Worm (Caenorhabditis elegans) whole organism, L1 larva: ENCODE measurements around the gene fbxc-21.
A peak's percentile ranks its signal among the peaks of the same experiment; 100 is the strongest.

Experiments used
- aha-1 ChIP-seq: fragments of 150-350 bp; optimal IDR thresholded peaks from 2 replicates; lab custom pipeline; 2014; ENCODE audit warnings: missing biosample characterization, missing genetic modification characterization
- alr-1 ChIP-seq: fragments of 200-800 bp; sonication (Bioruptor generic); optimal IDR thresholded peaks from 2 replicates; lab custom pipeline; 2018; ENCODE audit warnings: borderline replicate concordance, mild to moderate bottlenecking, missing genetic modification characterization, missing compliant biosample characterization
- aly-2 ChIP-seq: fragments of 150-350 bp; optimal IDR thresholded peaks from 2 replicates; lab custom pipeline; 2014; ENCODE audit warnings: missing biosample characterization, missing genetic modification characterization
- ceh-63 ChIP-seq: fragments of 200-800 bp; sonication (Bioruptor generic); optimal IDR thresholded peaks from 2 replicates; lab custom pipeline; 2018; ENCODE audit warnings: mild to moderate bottlenecking, missing genetic modification characterization, missing compliant biosample characterization
- ceh-8 ChIP-seq: fragments of 200-800 bp; sonication (Bioruptor generic); optimal IDR thresholded peaks from 2 replicates; lab custom pipeline; 2018; ENCODE audit warnings: mild to moderate bottlenecking, missing genetic modification characterization, moderate library complexity, missing compliant biosample characterization
- ceh-90 ChIP-seq: sonication (generic microtip); optimal IDR thresholded peaks from 2 replicates; lab custom pipeline; 2016; ENCODE audit warnings: missing genetic modification characterization, missing compliant biosample characterization
- ces-1 ChIP-seq: fragments of 150-350 bp; optimal IDR thresholded peaks from 2 replicates; lab custom pipeline; 2014; ENCODE audit warnings: missing biosample characterization, missing genetic modification reagents, missing genetic modification characterization
- egl-13 ChIP-seq: sonication (generic microtip); optimal IDR thresholded peaks from 2 replicates; lab custom pipeline; 2016; ENCODE audit warnings: missing genotype, missing genetic modification reagents, missing genetic modification characterization, missing compliant biosample characterization
- egl-27 ChIP-seq, 2 experiments: fragments of 150-350 bp in 1 of 2; sonication (generic microtip); optimal IDR thresholded peaks; 3 replicates each; lab custom pipeline; 2017 to 2018; ENCODE audit warnings: missing biosample characterization in 2 of 2, missing genetic modification characterization in 2 of 2, missing genetic modification reagents in 2 of 2
- elt-2 ChIP-seq: sonication (generic microtip); optimal IDR thresholded peaks from 2 replicates; lab custom pipeline; 2016; ENCODE audit warnings: missing genetic modification characterization, mild to moderate bottlenecking, inconsistent platforms, missing compliant biosample characterization, missing genetic modification reagents
- fkh-4 ChIP-seq: sonication (generic microtip); optimal IDR thresholded peaks from 2 replicates; lab custom pipeline; 2016; ENCODE audit warnings: missing compliant biosample characterization, missing genetic modification characterization, borderline replicate concordance
- grh-1 ChIP-seq: fragments of 200-800 bp; sonication (Bioruptor generic); IDR thresholded peaks from 2 replicates; pipeline ENCODE4 v1.3.6; 2022; ENCODE audit warnings: missing genetic modification reagents, missing genetic modification characterization, missing compliant biosample characterization
- hlh-4 ChIP-seq: sonication (generic microtip); optimal IDR thresholded peaks from 2 replicates; lab custom pipeline; 2016; ENCODE audit warnings: mild to moderate bottlenecking, missing genetic modification characterization, missing compliant biosample characterization
- hpl-2 ChIP-seq: fragments of 150-350 bp; optimal IDR thresholded peaks from 2 replicates; lab custom pipeline; 2014; ENCODE audit warnings: missing biosample characterization, missing genetic modification reagents, missing genetic modification characterization
- irx-1 ChIP-seq: sonication (generic microtip); optimal IDR thresholded peaks from 2 replicates; lab custom pipeline; 2016; ENCODE audit warnings: missing genetic modification characterization, missing compliant biosample characterization
- lin-14 ChIP-seq: fragments of 200-800 bp; sonication (Bioruptor generic); optimal IDR thresholded peaks from 2 replicates; lab custom pipeline; 2018; ENCODE audit warnings: mild to moderate bottlenecking, missing genetic modification characterization, moderate library complexity, missing compliant biosample characterization
- lin-35 ChIP-seq, 2 experiments: fragments of 150-350 bp; optimal IDR thresholded peaks; 2 replicates each; lab custom pipeline; 2014; ENCODE audit warnings: missing biosample characterization in 2 of 2, missing genetic modification characterization in 2 of 2, missing genetic modification reagents in 2 of 2
- lir-3 ChIP-seq: sonication (generic microtip); optimal IDR thresholded peaks from 2 replicates; lab custom pipeline; 2016; ENCODE audit warnings: mild to moderate bottlenecking, missing genetic modification characterization, moderate library complexity, missing compliant biosample characterization; ENCODE audit not compliant: poor library complexity
- mef-2 ChIP-seq: fragments of 150-350 bp; optimal IDR thresholded peaks from 2 replicates; lab custom pipeline; 2014; ENCODE audit warnings: missing biosample characterization, missing genetic modification characterization
- nhr-11 ChIP-seq: fragments of 150-350 bp; optimal IDR thresholded peaks from 2 replicates; lab custom pipeline; 2014; ENCODE audit warnings: missing biosample characterization, missing genetic modification characterization
- nhr-12 ChIP-seq: sonication (generic microtip); optimal IDR thresholded peaks from 2 replicates; lab custom pipeline; 2017; ENCODE audit warnings: missing biosample characterization, missing genetic modification characterization
- nhr-237 ChIP-seq: fragments of 150-350 bp; optimal IDR thresholded peaks from 2 replicates; lab custom pipeline; 2014; ENCODE audit warnings: missing biosample characterization, missing genetic modification characterization
- nhr-47 ChIP-seq: sonication (generic microtip); optimal IDR thresholded peaks from 2 replicates; lab custom pipeline; 2016; ENCODE audit warnings: mild to moderate bottlenecking, missing genetic modification characterization, moderate library complexity, missing compliant biosample characterization
- nhr-71 ChIP-seq: sonication (generic microtip); optimal IDR thresholded peaks from 2 replicates; lab custom pipeline; 2016; ENCODE audit warnings: mild to moderate bottlenecking, missing genetic modification characterization, moderate library complexity, missing compliant biosample characterization
- nhr-84 ChIP-seq: sonication (generic microtip); optimal IDR thresholded peaks from 2 replicates; lab custom pipeline; 2017; ENCODE audit warnings: missing biosample characterization, missing genetic modification characterization
- nhr-85 ChIP-seq: sonication (generic microtip); peaks from one replicate; lab custom pipeline; 2016; ENCODE audit warnings: missing genetic modification characterization, inconsistent platforms, missing compliant biosample characterization
- nhr-90 ChIP-seq: sonication (generic microtip); optimal IDR thresholded peaks from 2 replicates; lab custom pipeline; 2016; ENCODE audit warnings: mild to moderate bottlenecking, missing genetic modification characterization, missing compliant biosample characterization; ENCODE audit not compliant: poor library complexity
- pag-3 ChIP-seq: sonication (generic microtip); optimal IDR thresholded peaks from 2 replicates; lab custom pipeline; 2017; ENCODE audit warnings: missing genetic modification characterization, mild to moderate bottlenecking, missing compliant biosample characterization, antibody characterized with exemption, borderline replicate concordance; ENCODE audit not compliant: insufficient read depth
- pax-3 ChIP-seq: fragments of 200-800 bp; sonication (Bioruptor generic); optimal IDR thresholded peaks from 2 replicates; lab custom pipeline; 2018; ENCODE audit warnings: mild to moderate bottlenecking, missing genetic modification characterization, moderate library complexity, missing compliant biosample characterization
- pqm-1 ChIP-seq: sonication (generic microtip); optimal IDR thresholded peaks from 3 replicates; lab custom pipeline; 2017; ENCODE audit warnings: missing biosample characterization, missing genetic modification characterization
- skn-1 ChIP-seq: fragments of 150-350 bp; optimal IDR thresholded peaks from 2 replicates; lab custom pipeline; 2014; ENCODE audit warnings: missing biosample characterization, missing genetic modification characterization
- snpc-4 ChIP-seq: fragments of 150-350 bp; optimal IDR thresholded peaks from 2 replicates; lab custom pipeline; 2014; ENCODE audit warnings: missing biosample characterization, missing genetic modification characterization
- snu-23 ChIP-seq: sonication (generic microtip); optimal IDR thresholded peaks from 2 replicates; lab custom pipeline; 2016; ENCODE audit warnings: missing genetic modification characterization, missing compliant biosample characterization
- sup-37 ChIP-seq: fragments of 200-800 bp; sonication (Bioruptor generic); optimal IDR thresholded peaks from 2 replicates; lab custom pipeline; 2018; ENCODE audit warnings: mild to moderate bottlenecking, missing genetic modification characterization, missing compliant biosample characterization
- swsn-7 ChIP-seq: sonication (generic microtip); optimal IDR thresholded peaks from 2 replicates; lab custom pipeline; 2016; ENCODE audit warnings: missing genetic modification characterization, missing compliant biosample characterization
- tbx-2 ChIP-seq: sonication (generic microtip); optimal IDR thresholded peaks from 2 replicates; lab custom pipeline; 2016; ENCODE audit warnings: missing genetic modification characterization, missing compliant biosample characterization
- tlp-1 ChIP-seq: fragments of 150-350 bp; optimal IDR thresholded peaks from 2 replicates; lab custom pipeline; 2014; ENCODE audit warnings: missing biosample characterization, missing genetic modification characterization
- unc-130 ChIP-seq: fragments of 150-350 bp; optimal IDR thresholded peaks from 2 replicates; lab custom pipeline; 2017; ENCODE audit warnings: missing biosample characterization, missing genetic modification characterization, inconsistent platforms
- unc-30 ChIP-seq: sonication (generic microtip); optimal IDR thresholded peaks from 2 replicates; lab custom pipeline; 2017; ENCODE audit warnings: missing biosample characterization, missing genetic modification characterization
- unc-86 ChIP-seq: sonication (generic microtip); optimal IDR thresholded peaks from 2 replicates; lab custom pipeline; 2016; ENCODE audit warnings: missing genetic modification characterization, missing compliant biosample characterization
- unc-98 ChIP-seq: fragments of 200-800 bp; sonication (Bioruptor generic); IDR thresholded peaks from 2 replicates; pipeline ENCODE4 v1.3.6; 2022; ENCODE audit warnings: missing genetic modification characterization, missing compliant biosample characterization
- zag-1 ChIP-seq: fragments of 150-350 bp; optimal IDR thresholded peaks from 2 replicates; lab custom pipeline; 2014; ENCODE audit warnings: missing biosample characterization, missing genetic modification characterization
- zip-4 ChIP-seq: fragments of 200-800 bp; sonication (Bioruptor generic); optimal IDR thresholded peaks from 2 replicates; lab custom pipeline; 2018; ENCODE audit warnings: mild to moderate bottlenecking, missing genetic modification characterization, moderate library complexity, missing compliant biosample characterization
- ztf-11 ChIP-seq, 2 experiments: sonication (generic microtip); optimal IDR thresholded peaks; 2 replicates each; lab custom pipeline; 2016 to 2017; ENCODE audit warnings: missing genetic modification characterization in 2 of 2, missing biosample characterization in 1 of 2, missing compliant biosample characterization in 1 of 2
- ztf-4 ChIP-seq: fragments of 150-350 bp; optimal IDR thresholded peaks from 2 replicates; lab custom pipeline; 2014; ENCODE audit warnings: missing biosample characterization, missing genetic modification characterization

Gene fbxc-21

ce11 chrII:1728253-1728652, 35.5 kb upstream of the fbxc-21 start, which contains the start of gene btb-9:
TSS of gene btb-9 (plus strand) at chrII:1728506.
- TF ChIP-seq grh-1 (GFP tag; lab: Robert Waterston, UW) (no peak), pag-3 (tag; lab: Kevin White, UChicago) (no peak), unc-130 (tag; lab: Kevin White, UChicago) (no peak), egl-13 (tag; lab: Kevin White, UChicago) (no peak), elt-2 (peak; percentile 86), nhr-47 (tag; lab: Kevin White, UChicago) (no peak), nhr-11 (no peak), skn-1 (tag; lab: Kevin White, UChicago) (no peak), unc-30 (tag; lab: Kevin White, UChicago) (no peak), ces-1 (GFP tag; lab: Kevin White, UChicago) (no peak), egl-27 (tag; optimal IDR thresholded peaks at IDR 0.05; lab: Kevin White, UChicago) (no peak), swsn-7 (tag; lab: Kevin White, UChicago) (no peak), nhr-84 (tag; lab: Kevin White, UChicago) (no peak), lir-3 (no peak), ceh-63 (GFP tag; lab: Kevin White, UChicago) (no peak), nhr-12 (tag; lab: Kevin White, UChicago) (no peak), lin-35 (GFP tag; optimal IDR thresholded peaks at IDR 0.05; lab: Kevin White, UChicago) (peak in 1 of 2 experiments; percentile 28), pqm-1 (peak; percentile 26), lin-14 (GFP tag; lab: Kevin White, UChicago) (no peak), ztf-4 (no peak), unc-86 (tag; lab: Kevin White, UChicago) (no peak), snpc-4 (tag; lab: Kevin White, UChicago) (no peak), nhr-85 (tag; lab: Kevin White, UChicago) (no peak)

- TF ChIP-seq ceh-63 (GFP tag; lab: Kevin White, UChicago) (no peak), sup-37 (GFP tag; lab: Kevin White, UChicago) (no peak), aly-2 (no peak), fkh-4 (no peak), unc-30 (tag; lab: Kevin White, UChicago) (no peak), hlh-4 (tag; lab: Kevin White, UChicago) (no peak), lin-14 (GFP tag; lab: Kevin White, UChicago) (no peak), nhr-11 (no peak), tbx-2 (no peak), pag-3 (tag; lab: Kevin White, UChicago) (no peak), irx-1 (tag; lab: Kevin White, UChicago) (no peak), tlp-1 (tag; lab: Kevin White, UChicago) (no peak), snu-23 (GFP tag; lab: Kevin White, UChicago) (no peak), aha-1 (tag; lab: Kevin White, UChicago) (no peak), nhr-71 (no peak), nhr-12 (tag; lab: Kevin White, UChicago) (no peak), hpl-2 (GFP tag; lab: Kevin White, UChicago) (no peak)
Measured at ce11 chrII:1725735-1726134, 33.0 kb upstream of the fbxc-21 start, which contains the start of gene F45C12.17. TSS of gene F45C12.17 (plus strand) at chrII:1726111.

- TF ChIP-seq lin-35 (GFP tag; optimal IDR thresholded peaks at IDR 0.05; lab: Kevin White, UChicago) (no peak), nhr-84 (tag; lab: Kevin White, UChicago) (no peak), zip-4 (GFP tag; lab: Kevin White, UChicago) (no peak), mef-2 (no peak), snpc-4 (tag; lab: Kevin White, UChicago) (no peak), ceh-8 (GFP tag; lab: Kevin White, UChicago) (no peak), ceh-90 (tag; lab: Kevin White, UChicago) (no peak), ztf-11 (tag; optimal IDR thresholded peaks at IDR 0.05; lab: Kevin White, UChicago) (no peak), unc-98 (no peak), nhr-90 (no peak), nhr-11 (no peak), pax-3 (tag; lab: Kevin White, UChicago) (no peak), zag-1 (tag; lab: Kevin White, UChicago) (no peak), alr-1 (no peak), tbx-2 (no peak), nhr-237 (tag; lab: Kevin White, UChicago) (no peak), aha-1 (tag; lab: Kevin White, UChicago) (no peak), nhr-12 (tag; lab: Kevin White, UChicago) (no peak)
Measured at ce11 chrII:1724314-1724713, 31.6 kb upstream of the fbxc-21 start, which contains the start of gene fbxb-11. TSS of gene fbxb-11 (plus strand) at chrII:1724614.
